Worm (Caenorhabditis elegans) whole organism, midembryonic: ENCODE measurements around the gene BE10.4.

ENCODE experiments used
- T22C8.4 ChIP-seq: fragments of 200-800 bp; sonication (Bioruptor generic); IDR thresholded peaks from 2 replicates; pipeline ENCODE4 v1.3.6; 2022; ENCODE audit warnings: missing genetic modification characterization, missing compliant biosample characterization
- med-1 ChIP-seq: sonication (generic microtip); optimal IDR thresholded peaks from 2 replicates; lab custom pipeline; 2017; ENCODE audit warnings: missing genetic modification characterization, mild to moderate bottlenecking, missing compliant biosample characterization, antibody characterized with exemption, missing genetic modification reagents; ENCODE audit not compliant: insufficient read depth
- ztf-23 ChIP-seq: fragments of 200-800 bp; sonication (Bioruptor generic); IDR thresholded peaks from 2 replicates; pipeline ENCODE4 v1.3.6; 2022; ENCODE audit warnings: missing genetic modification reagents, missing genetic modification characterization, missing compliant biosample characterization

ce11 chrIII:12840204-12840603, 26.9 kb downstream of the BE10.4 start:
- no peak for TF ChIP-seq med-1 (GFP tag; lab: Kevin White, UChicago)
- TF ChIP-seq T22C8.4 (GFP tag; lab: Robert Waterston, UW) = no peak
- no peak for TF ChIP-seq ztf-23
